Worm (Caenorhabditis elegans) whole organism, L1 larva: ENCODE measurements around the gene fbxb-81.

Source experiments
- fkh-10 ChIP-seq: sonication (generic microtip); optimal IDR thresholded peaks from 2 replicates; lab custom pipeline; 2017; ENCODE audit warnings: missing biosample characterization, missing genetic modification reagents, missing genetic modification characterization
- nhr-11 ChIP-seq: fragments of 150-350 bp; optimal IDR thresholded peaks from 2 replicates; lab custom pipeline; 2014; ENCODE audit warnings: missing biosample characterization, missing genetic modification characterization
- nhr-76 ChIP-seq: sonication (generic microtip); optimal IDR thresholded peaks from 2 replicates; lab custom pipeline; 2017; ENCODE audit warnings: missing biosample characterization, missing genetic modification characterization
- nhr-77 ChIP-seq: fragments of 150-350 bp; optimal IDR thresholded peaks from 2 replicates; lab custom pipeline; 2014; ENCODE audit warnings: missing biosample characterization, missing genetic modification characterization

- TF ChIP-seq fkh-10 (GFP tag; lab: Kevin White, UChicago) (no peak), nhr-11 (tag; lab: Kevin White, UChicago) (no peak), nhr-77 (no peak), nhr-76 (no peak)
These were observed 48.3 kb upstream of the fbxb-81 start for ce11 chrIII:189280-189679.
